Worm (Caenorhabditis elegans) whole organism, L1 larva: ENCODE results near the gene slc-17.4.
A peak's percentile ranks its signal among the peaks of the same experiment; 100 is the strongest.

Experiments used
- C16A3.4 ChIP-seq: fragments of 150-350 bp; optimal IDR thresholded peaks from 2 replicates; lab custom pipeline; 2014; ENCODE audit warnings: missing biosample characterization, missing genetic modification characterization
- F16B12.6 ChIP-seq: fragments of 150-350 bp; optimal IDR thresholded peaks from 2 replicates; lab custom pipeline; 2014; ENCODE audit warnings: missing biosample characterization, missing genetic modification characterization
- Y116A8C.19 ChIP-seq: sonication (generic microtip); optimal IDR thresholded peaks from 2 replicates; lab custom pipeline; 2016; ENCODE audit warnings: missing compliant biosample characterization, missing genetic modification characterization, borderline replicate concordance
- alr-1 ChIP-seq: fragments of 200-800 bp; sonication (Bioruptor generic); optimal IDR thresholded peaks from 2 replicates; lab custom pipeline; 2018; ENCODE audit warnings: borderline replicate concordance, mild to moderate bottlenecking, missing genetic modification characterization, missing compliant biosample characterization
- aly-2 ChIP-seq: fragments of 150-350 bp; optimal IDR thresholded peaks from 2 replicates; lab custom pipeline; 2014; ENCODE audit warnings: missing biosample characterization, missing genetic modification characterization
- blmp-1 ChIP-seq: fragments of 150-350 bp; optimal IDR thresholded peaks from 2 replicates; lab custom pipeline; 2014; ENCODE audit warnings: missing biosample characterization, missing genetic modification characterization
- ceh-88 ChIP-seq: fragments of 200-800 bp; sonication (Bioruptor generic); IDR thresholded peaks from 2 replicates; pipeline ENCODE4 v1.3.6; 2022; ENCODE audit warnings: missing genetic modification characterization, missing compliant biosample characterization
- ceh-90 ChIP-seq: sonication (generic microtip); optimal IDR thresholded peaks from 2 replicates; lab custom pipeline; 2016; ENCODE audit warnings: missing genetic modification characterization, missing compliant biosample characterization
- dpl-1 ChIP-seq, 3 experiments: fragments of 150-350 bp in 2 of 3; sonication (generic microtip) in 1 of 3; optimal IDR thresholded peaks; 2 replicates each; lab custom pipeline; 2014 to 2017; ENCODE audit warnings: missing biosample characterization in 3 of 3, missing genetic modification characterization in 3 of 3, missing genetic modification reagents in 3 of 3
- efl-1 ChIP-seq, 4 experiments: fragments of 150-350 bp; optimal IDR thresholded peaks in 3 of 4; peaks in 1 of 4; 1 replicate in 1 of 4; 2 replicates in 3 of 4; lab custom pipeline; 2014; ENCODE audit warnings: missing biosample characterization in 2 of 4, missing genetic modification characterization in 2 of 4, missing genetic modification reagents in 2 of 4
- egl-13 ChIP-seq: sonication (generic microtip); optimal IDR thresholded peaks from 2 replicates; lab custom pipeline; 2016; ENCODE audit warnings: missing genotype, missing genetic modification reagents, missing genetic modification characterization, missing compliant biosample characterization
- elt-2 ChIP-seq: sonication (generic microtip); optimal IDR thresholded peaks from 2 replicates; lab custom pipeline; 2016; ENCODE audit warnings: missing genetic modification characterization, mild to moderate bottlenecking, inconsistent platforms, missing compliant biosample characterization, missing genetic modification reagents
- elt-3 ChIP-seq, 6 experiments: fragments of 150-350 bp in 1 of 6; sonication (generic microtip); optimal IDR thresholded peaks; 2 replicates each; lab custom pipeline; 2017 to 2018; ENCODE audit warnings: missing biosample characterization in 6 of 6, missing genetic modification characterization in 6 of 6, inconsistent platforms in 1 of 6
- fkh-10 ChIP-seq: sonication (generic microtip); optimal IDR thresholded peaks from 2 replicates; lab custom pipeline; 2017; ENCODE audit warnings: missing biosample characterization, missing genetic modification reagents, missing genetic modification characterization
- fkh-8 ChIP-seq: sonication (generic microtip); optimal IDR thresholded peaks from 2 replicates; lab custom pipeline; 2016; ENCODE audit warnings: mild to moderate bottlenecking, missing genetic modification characterization, missing compliant biosample characterization
- hlh-4 ChIP-seq: sonication (generic microtip); optimal IDR thresholded peaks from 2 replicates; lab custom pipeline; 2016; ENCODE audit warnings: mild to moderate bottlenecking, missing genetic modification characterization, missing compliant biosample characterization
- hpl-2 ChIP-seq: fragments of 150-350 bp; optimal IDR thresholded peaks from 2 replicates; lab custom pipeline; 2014; ENCODE audit warnings: missing biosample characterization, missing genetic modification reagents, missing genetic modification characterization
- isw-1 ChIP-seq: fragments of 200-800 bp; sonication (Bioruptor generic); IDR thresholded peaks from 2 replicates; pipeline ENCODE4 v1.3.6; 2022; ENCODE audit warnings: missing genetic modification characterization, missing compliant biosample characterization
- lin-14 ChIP-seq: fragments of 200-800 bp; sonication (Bioruptor generic); optimal IDR thresholded peaks from 2 replicates; lab custom pipeline; 2018; ENCODE audit warnings: mild to moderate bottlenecking, missing genetic modification characterization, moderate library complexity, missing compliant biosample characterization
- lin-35 ChIP-seq, 2 experiments: fragments of 150-350 bp; optimal IDR thresholded peaks; 2 replicates each; lab custom pipeline; 2014; ENCODE audit warnings: missing biosample characterization in 2 of 2, missing genetic modification characterization in 2 of 2, missing genetic modification reagents in 2 of 2
- lin-39 ChIP-seq: fragments of 150-350 bp; optimal IDR thresholded peaks from 2 replicates; lab custom pipeline; 2014; ENCODE audit warnings: missing biosample characterization, missing genetic modification reagents, missing genetic modification characterization
- lir-3 ChIP-seq: sonication (generic microtip); optimal IDR thresholded peaks from 2 replicates; lab custom pipeline; 2016; ENCODE audit warnings: mild to moderate bottlenecking, missing genetic modification characterization, moderate library complexity, missing compliant biosample characterization; ENCODE audit not compliant: poor library complexity
- lsy-2 ChIP-seq, 2 experiments: fragments of 150-350 bp; optimal IDR thresholded peaks; 2 replicates each; lab custom pipeline; 2014; ENCODE audit warnings: missing biosample characterization in 2 of 2, missing genetic modification characterization in 2 of 2
- mef-2 ChIP-seq: fragments of 150-350 bp; optimal IDR thresholded peaks from 2 replicates; lab custom pipeline; 2014; ENCODE audit warnings: missing biosample characterization, missing genetic modification characterization
- nhr-12 ChIP-seq: sonication (generic microtip); optimal IDR thresholded peaks from 2 replicates; lab custom pipeline; 2017; ENCODE audit warnings: missing biosample characterization, missing genetic modification characterization
- nhr-19 ChIP-seq: fragments of 200-800 bp; sonication (Bioruptor generic); conservative IDR thresholded peaks from 2 replicates; pipeline ENCODE4 v1.3.6; 2022; ENCODE audit warnings: missing genetic modification characterization, missing compliant biosample characterization
- nhr-20 ChIP-seq: sonication (generic microtip); optimal IDR thresholded peaks from 2 replicates; lab custom pipeline; 2016; ENCODE audit warnings: mild to moderate bottlenecking, missing genetic modification characterization, missing compliant biosample characterization
- nhr-28 ChIP-seq: fragments of 150-350 bp; optimal IDR thresholded peaks from 2 replicates; lab custom pipeline; 2014; ENCODE audit warnings: missing biosample characterization, missing genetic modification characterization
- nhr-47 ChIP-seq: sonication (generic microtip); optimal IDR thresholded peaks from 2 replicates; lab custom pipeline; 2016; ENCODE audit warnings: mild to moderate bottlenecking, missing genetic modification characterization, moderate library complexity, missing compliant biosample characterization
- nhr-85 ChIP-seq: sonication (generic microtip); peaks from one replicate; lab custom pipeline; 2016; ENCODE audit warnings: missing genetic modification characterization, inconsistent platforms, missing compliant biosample characterization
- rnt-1 ChIP-seq: sonication (generic microtip); optimal IDR thresholded peaks from 2 replicates; lab custom pipeline; 2016; ENCODE audit warnings: mild to moderate bottlenecking, missing genetic modification characterization, moderate library complexity, missing compliant biosample characterization
- sox-4 ChIP-seq: sonication (generic microtip); optimal IDR thresholded peaks from 2 replicates; lab custom pipeline; 2016; ENCODE audit warnings: missing genetic modification characterization, missing compliant biosample characterization
- tbx-2 ChIP-seq: sonication (generic microtip); optimal IDR thresholded peaks from 2 replicates; lab custom pipeline; 2016; ENCODE audit warnings: missing genetic modification characterization, missing compliant biosample characterization
- tlp-1 ChIP-seq: fragments of 150-350 bp; optimal IDR thresholded peaks from 2 replicates; lab custom pipeline; 2014; ENCODE audit warnings: missing biosample characterization, missing genetic modification characterization
- unc-130 ChIP-seq: fragments of 150-350 bp; optimal IDR thresholded peaks from 2 replicates; lab custom pipeline; 2017; ENCODE audit warnings: missing biosample characterization, missing genetic modification characterization, inconsistent platforms
- unc-30 ChIP-seq: sonication (generic microtip); optimal IDR thresholded peaks from 2 replicates; lab custom pipeline; 2017; ENCODE audit warnings: missing biosample characterization, missing genetic modification characterization
- unc-62 ChIP-seq: fragments of 150-350 bp; optimal IDR thresholded peaks from 2 replicates; lab custom pipeline; 2014; ENCODE audit warnings: missing biosample characterization, missing genetic modification reagents, missing genetic modification characterization
- unc-86 ChIP-seq: sonication (generic microtip); optimal IDR thresholded peaks from 2 replicates; lab custom pipeline; 2016; ENCODE audit warnings: missing genetic modification characterization, missing compliant biosample characterization
- unc-98 ChIP-seq: fragments of 200-800 bp; sonication (Bioruptor generic); IDR thresholded peaks from 2 replicates; pipeline ENCODE4 v1.3.6; 2022; ENCODE audit warnings: missing genetic modification characterization, missing compliant biosample characterization
- ztf-4 ChIP-seq: fragments of 150-350 bp; optimal IDR thresholded peaks from 2 replicates; lab custom pipeline; 2014; ENCODE audit warnings: missing biosample characterization, missing genetic modification characterization

slc-17.4 gene

DNA sequence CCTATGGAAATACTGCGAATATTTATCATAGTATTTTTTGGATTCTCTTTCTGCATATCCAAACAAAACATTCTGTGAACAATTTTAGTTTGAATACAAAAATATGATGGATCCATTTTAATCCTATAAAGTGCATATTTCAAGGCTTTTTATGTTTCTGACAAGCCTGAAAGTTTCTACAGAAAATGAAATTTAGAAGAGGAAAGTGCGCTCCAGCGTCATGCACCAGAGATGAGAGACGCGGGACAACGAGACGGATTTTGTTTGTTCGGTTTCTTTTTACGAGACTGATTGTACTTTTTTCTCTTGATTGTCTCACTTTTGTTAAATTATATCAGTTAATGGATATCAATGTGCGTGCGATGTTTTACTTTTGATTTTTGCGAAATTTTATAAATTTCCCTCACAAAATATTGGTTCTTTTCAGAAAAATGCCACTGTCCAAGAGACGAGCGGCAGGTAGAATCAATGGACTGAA lies 39.6 kb upstream of the slc-17.4 start, which contains the start of gene C49C3.6 (continued):
- TF ChIP-seq ceh-88 (GFP tag; lab: Robert Waterston, UW) (no peak), ztf-4 (no peak), C16A3.4 (tag; lab: Kevin White, UChicago) (no peak), sox-4 (tag; lab: Kevin White, UChicago) (no peak), egl-13 (no peak), nhr-20 (no peak), tlp-1 (no peak), nhr-47 (tag; lab: Kevin White, UChicago) (peak; percentile 0), unc-62 (GFP tag; lab: Kevin White, UChicago) (no peak), nhr-85 (tag; lab: Kevin White, UChicago) (no peak), fkh-8 (tag; lab: Kevin White, UChicago) (no peak), hpl-2 (GFP tag; lab: Kevin White, UChicago) (no peak), nhr-12 (no peak), dpl-1 (GFP tag; optimal IDR thresholded peaks at IDR 0.05; lab: Kevin White, UChicago) (peak in 2 of 3 experiments; percentile 19 to 34), ceh-90 (tag; lab: Kevin White, UChicago) (no peak), aly-2 (no peak), Y116A8C.19 (tag; lab: Kevin White, UChicago) (no peak), fkh-10 (GFP tag; lab: Kevin White, UChicago) (no peak), elt-3 (tag; optimal IDR thresholded peaks at IDR 0.05; lab: Kevin White, UChicago) (no peak), unc-130 (tag; lab: Kevin White, UChicago) (no peak), hlh-4 (tag; lab: Kevin White, UChicago) (no peak), efl-1 (optimal IDR thresholded peaks at IDR 0.05; lab: Kevin White, UChicago) (peak; percentile 43 to 45), efl-1 (GFP tag; optimal IDR thresholded peaks at IDR 0.05 in 1 of 2; lab: Kevin White, UChicago) (peak; percentile 18 to 91), lin-39 (no peak), nhr-28 (tag; lab: Kevin White, UChicago) (no peak), lir-3 (tag; lab: Kevin White, UChicago) (no peak), unc-30 (tag; lab: Kevin White, UChicago) (no peak), mef-2 (tag; lab: Kevin White, UChicago) (no peak), isw-1 (no peak), lin-14 (GFP tag; lab: Kevin White, UChicago) (peak; percentile 18), rnt-1 (no peak), tbx-2 (no peak)

DNA sequence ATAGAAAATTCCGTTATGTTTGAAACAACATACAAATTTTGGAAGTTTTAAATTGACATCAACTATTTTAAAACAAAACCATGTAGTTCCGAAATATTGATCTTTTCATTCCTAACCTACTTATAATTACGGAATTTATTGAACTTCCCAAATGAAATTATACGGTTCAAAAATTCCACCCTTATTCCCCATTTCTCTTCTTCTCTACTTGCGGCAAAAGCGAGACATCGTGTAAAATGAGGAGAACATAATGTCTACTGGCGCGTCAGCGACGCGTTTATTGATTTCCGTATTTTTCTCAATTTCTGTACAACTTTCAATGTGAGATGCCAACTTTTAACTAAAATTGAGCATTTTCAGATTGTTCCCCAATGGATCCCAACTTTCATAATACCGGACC lies 37.3 kb upstream of the slc-17.4 start, which contains the start of gene ceh-88:
Gene ceh-88 (plus strand): TSS at position 355 of the 400 bp plus-strand sequence.
- TF ChIP-seq unc-86 (tag; lab: Kevin White, UChicago) (no peak), alr-1 (tag; lab: Kevin White, UChicago) (no peak), lsy-2 (tag; optimal IDR thresholded peaks at IDR 0.05; lab: Kevin White, UChicago) (peak in 1 of 2 experiments; percentile 30), efl-1 (optimal IDR thresholded peaks at IDR 0.05; lab: Kevin White, UChicago) (peak; percentile 1 to 12), efl-1 (GFP tag; optimal IDR thresholded peaks at IDR 0.05 in 1 of 2; lab: Kevin White, UChicago) (peak in 1 of 2 experiments; percentile 61), dpl-1 (GFP tag; optimal IDR thresholded peaks at IDR 0.05; lab: Kevin White, UChicago) (peak in 1 of 3 experiments; percentile 4), blmp-1 (tag; lab: Kevin White, UChicago) (peak; percentile 51)

- peak in 1 of 2 experiments; percentile 4 for TF ChIP-seq lin-35 (GFP tag; optimal IDR thresholded peaks at IDR 0.05; lab: Kevin White, UChicago)
- no peak for TF ChIP-seq nhr-19 (GFP tag; lab: Robert Waterston, UW)
- TF ChIP-seq F16B12.6 = no peak
- no peak for TF ChIP-seq tbx-2
- TF ChIP-seq elt-2 = peak; percentile 52
- no peak for TF ChIP-seq unc-98 (GFP tag; lab: Robert Waterston, UW)
- TF ChIP-seq, all 84 proteins: peak for 2
These were observed 28.9 kb upstream of the slc-17.4 start, which contains the start of gene C49C3.4 for ce11 chrIV:17320445-17320844. TSS of gene C49C3.4 (plus strand) at chrIV:17320795.
